Fruit fly (Drosophila melanogaster) whole organism, embryonic: ENCODE measurements around the gene woc.

ENCODE experiments used
- CG10321 ChIP-seq: fragments of 200-800 bp; sonication (Bioruptor generic); IDR thresholded peaks from 2 replicates; pipeline ENCODE4 v1.3.6; 2022; ENCODE audit warnings: missing biosample characterization, missing genetic modification characterization
- CG11695 ChIP-seq: fragments of 200-800 bp; sonication (Bioruptor generic); IDR thresholded peaks from 3 replicates; pipeline ENCODE4 v1.3.6; 2022; ENCODE audit warnings: missing biosample characterization, missing genetic modification characterization
- CG11696 ChIP-seq: fragments of 200-800 bp; sonication (Bioruptor generic); IDR thresholded peaks from 2 replicates; pipeline ENCODE4 v1.3.6; 2022; ENCODE audit warnings: missing biosample characterization, missing genetic modification characterization
- CG12391 ChIP-seq: fragments of 200-800 bp; sonication (Bioruptor generic); optimal IDR thresholded peaks from 3 replicates; lab custom pipeline; 2018; ENCODE audit warnings: missing biosample characterization, mild to moderate bottlenecking, missing genetic modification characterization, moderate library complexity
- CG13424 ChIP-seq: fragments of 200-800 bp; sonication (Bioruptor generic); optimal IDR thresholded peaks from 2 replicates; lab custom pipeline; 2019; ENCODE audit warnings: missing biosample characterization, mild to moderate bottlenecking, missing genetic modification characterization, moderate library complexity
- CG15601 ChIP-seq: fragments of 200-800 bp; sonication (Bioruptor generic); optimal IDR thresholded peaks from 3 replicates; lab custom pipeline; 2019; ENCODE audit warnings: missing biosample characterization, mild to moderate bottlenecking, missing genetic modification characterization, moderate library complexity
- CG16779 ChIP-seq: fragments of 200-800 bp; sonication (Bioruptor generic); IDR thresholded peaks from 2 replicates; pipeline ENCODE4 v1.3.6; 2022; ENCODE audit warnings: missing biosample characterization, missing genetic modification characterization
- CG16815 ChIP-seq: fragments of 200-800 bp; sonication (Bioruptor generic); optimal IDR thresholded peaks from 3 replicates; lab custom pipeline; 2017; ENCODE audit warnings: missing biosample characterization, mild to moderate bottlenecking, missing genetic modification characterization
- CG17328 ChIP-seq: fragments of 200-800 bp; sonication (Bioruptor generic); IDR thresholded peaks from 2 replicates; pipeline ENCODE4 v1.3.6; 2022; ENCODE audit warnings: missing biosample characterization, missing genetic modification characterization
- CG2889 ChIP-seq: fragments of 200-800 bp; sonication (Bioruptor generic); IDR thresholded peaks from 3 replicates; pipeline ENCODE4 v1.3.6; 2022; ENCODE audit warnings: missing biosample characterization, missing genetic modification characterization
- CG31388 ChIP-seq: fragments of 200-800 bp; sonication (Bioruptor generic); optimal IDR thresholded peaks from 2 replicates; lab custom pipeline; 2016; ENCODE audit warnings: missing biosample characterization, missing genetic modification characterization
- CG33557 ChIP-seq: fragments of 200-800 bp; sonication (Bioruptor generic); optimal IDR thresholded peaks from 2 replicates; lab custom pipeline; 2019; ENCODE audit warnings: missing biosample characterization, mild to moderate bottlenecking, missing genetic modification characterization, moderate library complexity
- CG34376 ChIP-seq: fragments of 200-800 bp; sonication (Bioruptor generic); optimal IDR thresholded peaks from 2 replicates; lab custom pipeline; 2018; ENCODE audit warnings: missing biosample characterization, mild to moderate bottlenecking, missing genetic modification characterization
- CG7745 ChIP-seq: fragments of 200-800 bp; sonication (Bioruptor generic); optimal IDR thresholded peaks from 2 replicates; lab custom pipeline; 2018; ENCODE audit warnings: missing biosample characterization, mild to moderate bottlenecking, missing genetic modification characterization, moderate library complexity
- CG7928 ChIP-seq: fragments of 200-800 bp; sonication (Bioruptor generic); optimal IDR thresholded peaks from 2 replicates; lab custom pipeline; 2017; ENCODE audit warnings: missing biosample characterization, mild to moderate bottlenecking, missing genetic modification characterization
- CG8290 ChIP-seq, 3 experiments: fragments of 200-800 bp; sonication (Bioruptor generic); optimal IDR thresholded peaks; 2 replicates each; lab custom pipeline; 2016 to 2019; ENCODE audit warnings: missing biosample characterization in 3 of 3, missing genetic modification characterization in 3 of 3, mild to moderate bottlenecking in 2 of 3, moderate library complexity in 1 of 3
- CG9727 ChIP-seq: fragments of 200-800 bp; sonication (Bioruptor generic); optimal IDR thresholded peaks from 3 replicates; lab custom pipeline; 2017; ENCODE audit warnings: missing biosample characterization, mild to moderate bottlenecking, missing genetic modification characterization
- D19A ChIP-seq: fragments of 200-800 bp; optimal IDR thresholded peaks from 3 replicates; lab custom pipeline; 2019; ENCODE audit warnings: missing biosample characterization, mild to moderate bottlenecking, missing genetic modification characterization, moderate library complexity
- D19B ChIP-seq: fragments of 200-800 bp; sonication (Bioruptor generic); optimal IDR thresholded peaks from 2 replicates; lab custom pipeline; 2017; ENCODE audit warnings: missing biosample characterization, mild to moderate bottlenecking, missing genetic modification characterization
- Doc2 ChIP-seq: fragments of 200-800 bp; sonication (Bioruptor generic); IDR thresholded peaks from 2 replicates; pipeline ENCODE4 v1.3.6; 2022; ENCODE audit warnings: missing biosample characterization, missing genetic modification characterization
- E2f1 ChIP-seq: fragments of 200-800 bp; sonication (Bioruptor generic); IDR thresholded peaks from 2 replicates; pipeline ENCODE4 v1.3.6; 2022; ENCODE audit warnings: missing biosample characterization, missing genetic modification characterization
- HLH4C ChIP-seq: fragments of 200-800 bp; sonication (Bioruptor generic); IDR thresholded peaks from 3 replicates; pipeline ENCODE4 v1.3.6; 2022; ENCODE audit warnings: missing biosample characterization, missing genetic modification characterization; ENCODE audit not compliant: partially characterized antibody
- Hey ChIP-seq: fragments of 200-800 bp; sonication (Bioruptor generic); optimal IDR thresholded peaks from 3 replicates; lab custom pipeline; 2018; ENCODE audit warnings: missing biosample characterization, mild to moderate bottlenecking, missing genetic modification characterization
- Six4 ChIP-seq: fragments of 200-800 bp; sonication (Bioruptor generic); optimal IDR thresholded peaks from 2 replicates; lab custom pipeline; 2016; ENCODE audit warnings: missing biosample characterization, missing genetic modification characterization
- TFAM ChIP-seq: fragments of 200-800 bp; sonication (Bioruptor generic); optimal IDR thresholded peaks from 2 replicates; lab custom pipeline; 2017; ENCODE audit warnings: missing biosample characterization, missing genetic modification characterization, inconsistent platforms
- Vsx1 ChIP-seq: fragments of 200-800 bp; sonication (Bioruptor generic); optimal IDR thresholded peaks from 2 replicates; lab custom pipeline; 2017; ENCODE audit warnings: missing biosample characterization, mild to moderate bottlenecking, missing genetic modification characterization, missing genetic modification reagents
- Xrp1 ChIP-seq: fragments of 200-800 bp; sonication (Bioruptor generic); IDR thresholded peaks from 2 replicates; pipeline ENCODE4 v1.3.6; 2022; ENCODE audit warnings: missing biosample characterization, missing genetic modification characterization
- amos ChIP-seq: fragments of 200-800 bp; sonication (Bioruptor generic); IDR thresholded peaks from 2 replicates; pipeline ENCODE4 v1.3.6; 2022; ENCODE audit warnings: missing biosample characterization, missing genetic modification characterization; ENCODE audit not compliant: partially characterized antibody
- bab2 ChIP-seq: fragments of 200-800 bp; sonication (Bioruptor generic); optimal IDR thresholded peaks from 2 replicates; lab custom pipeline; 2016; ENCODE audit warnings: missing biosample characterization, missing genetic modification characterization
- caup ChIP-seq: fragments of 200-800 bp; sonication (Bioruptor generic); optimal IDR thresholded peaks from 3 replicates; lab custom pipeline; 2017; ENCODE audit warnings: missing biosample characterization, mild to moderate bottlenecking, missing genetic modification characterization, moderate library complexity; ENCODE audit not compliant: severe bottlenecking
- ci ChIP-seq: fragments of 200-800 bp; sonication (Bioruptor generic); IDR thresholded peaks from 3 replicates; pipeline ENCODE4 v1.3.6; 2022; ENCODE audit warnings: missing biosample characterization, missing genetic modification characterization
- dan ChIP-seq: fragments of 200-800 bp; sonication (Bioruptor generic); IDR thresholded peaks from 2 replicates; pipeline ENCODE4 v1.3.6; 2022; ENCODE audit warnings: missing biosample characterization, missing genetic modification characterization
- emc ChIP-seq: fragments of 200-800 bp; sonication (Bioruptor generic); optimal IDR thresholded peaks from 2 replicates; lab custom pipeline; 2016; ENCODE audit warnings: missing biosample characterization, missing genetic modification characterization
- h ChIP-seq: fragments of >200 bp; optimal IDR thresholded peaks from 2 replicates; lab custom pipeline; 2017
- hkb ChIP-seq, 2 experiments: fragments of 200-800 bp in 1 of 2; fragments of >200 bp in 1 of 2; sonication (Bioruptor generic) in 1 of 2; IDR thresholded peaks in 1 of 2; optimal IDR thresholded peaks in 1 of 2; 2 replicates each; pipeline versions ENCODE4 v1.3.6 to Lab custom; 2017 to 2022; ENCODE audit warnings: missing biosample characterization in 1 of 2, missing genetic modification characterization in 1 of 2
- knrl ChIP-seq: fragments of 200-800 bp; sonication (Bioruptor generic); IDR thresholded peaks from 3 replicates; pipeline ENCODE4 v1.3.6; 2022; ENCODE audit warnings: missing biosample characterization, missing genetic modification characterization; ENCODE audit not compliant: partially characterized antibody
- luna ChIP-seq: fragments of 200-800 bp; sonication (Bioruptor generic); optimal IDR thresholded peaks from 2 replicates; lab custom pipeline; 2016; ENCODE audit warnings: missing biosample characterization, missing genetic modification characterization
- mld ChIP-seq: fragments of 200-800 bp; sonication (Bioruptor generic); IDR thresholded peaks from 3 replicates; pipeline ENCODE4 v1.3.6; 2022; ENCODE audit warnings: missing biosample characterization, missing genetic modification characterization; ENCODE audit not compliant: partially characterized antibody
- nau ChIP-seq: fragments of 200-800 bp; sonication (Bioruptor generic); optimal IDR thresholded peaks from 3 replicates; lab custom pipeline; 2017; ENCODE audit warnings: missing biosample characterization, mild to moderate bottlenecking, missing genetic modification characterization, missing genetic modification reagents
- odd ChIP-seq: fragments of 200-800 bp; sonication (Bioruptor generic); optimal IDR thresholded peaks from 2 replicates; lab custom pipeline; 2017; ENCODE audit warnings: missing biosample characterization, mild to moderate bottlenecking, missing genetic modification characterization
- row ChIP-seq: fragments of 200-800 bp; sonication (Bioruptor generic); IDR thresholded peaks from 3 replicates; pipeline ENCODE4 v1.3.6; 2022; ENCODE audit warnings: missing biosample characterization, missing genetic modification characterization
- sens ChIP-seq: fragments of 200-800 bp; sonication (Bioruptor generic); peaks from one replicate; lab custom pipeline; 2016; ENCODE audit warnings: missing biosample characterization, missing genetic modification characterization
- slou ChIP-seq: fragments of 200-800 bp; sonication (Bioruptor generic); optimal IDR thresholded peaks from 3 replicates; lab custom pipeline; 2016; ENCODE audit warnings: missing biosample characterization, missing genetic modification characterization
- vfl ChIP-seq: fragments of 200-800 bp; sonication (Bioruptor generic); optimal IDR thresholded peaks from 2 replicates; lab custom pipeline; 2016; ENCODE audit warnings: missing biosample characterization, missing genetic modification characterization
- zen ChIP-seq: fragments of 200-800 bp; sonication (Bioruptor generic); optimal IDR thresholded peaks from 3 replicates; lab custom pipeline; 2018; ENCODE audit warnings: missing biosample characterization, mild to moderate bottlenecking, missing genetic modification characterization, moderate library complexity

The woc gene

DNA sequence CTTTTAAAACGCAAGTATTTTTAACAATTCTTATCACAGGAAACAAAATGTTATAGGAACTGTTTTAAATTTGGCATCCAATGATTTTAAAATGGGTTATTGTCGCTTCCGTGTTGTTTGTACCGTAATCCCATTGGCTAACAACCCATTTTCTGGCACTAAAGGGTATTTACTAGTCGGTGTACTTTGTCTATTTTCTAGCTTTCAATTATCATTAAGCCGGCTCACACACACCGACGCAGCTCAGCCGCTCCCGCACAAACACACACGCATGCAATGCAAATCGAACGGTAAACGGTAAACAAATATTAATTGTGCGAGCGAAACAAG lies 19.5 kb downstream of the woc start:
- TF ChIP-seq Hey (tag; lab: Kevin White, UChicago) (no peak), CG17328 (GFP tag; lab: Robert Waterston, UW) (peak; percentile 42; the same call in 1 of the 2 replicates), odd (no peak), Xrp1 (peak; percentile 35; the same call in 1 of the 2 replicates), sens (GFP tag; lab: Kevin White, UChicago) (peak; percentile 82), row (GFP tag; lab: Robert Waterston, UW) (peak; percentile 26; the same call in 2 of the 3 replicates), nau (GFP tag; lab: Kevin White, UChicago) (no peak), CG11696 (GFP tag; lab: Robert Waterston, UW) (0 out of 2 replicates have a peak, but pooled peaks have one; percentile 8), D19A (tag; lab: Kevin White, UChicago) (peak; percentile 97), ci (GFP tag; lab: Robert Waterston, UW) (0 out of 3 replicates have a peak, but pooled peaks have one; percentile 16), hkb (optimal IDR thresholded peaks at IDR 0.05; lab: Kevin White, UChicago) (no peak), hkb (GFP tag; IDR thresholded peaks at IDR 0.05; lab: Robert Waterston, UW) (0 out of 2 replicates have a peak, but pooled peaks have one; percentile 18), D19B (peak; percentile 16), CG34376 (GFP tag; lab: Kevin White, UChicago) (no peak), CG15601 (tag; lab: Kevin White, UChicago) (peak; percentile 9), CG9727 (GFP tag; lab: Kevin White, UChicago) (no peak)

DNA sequence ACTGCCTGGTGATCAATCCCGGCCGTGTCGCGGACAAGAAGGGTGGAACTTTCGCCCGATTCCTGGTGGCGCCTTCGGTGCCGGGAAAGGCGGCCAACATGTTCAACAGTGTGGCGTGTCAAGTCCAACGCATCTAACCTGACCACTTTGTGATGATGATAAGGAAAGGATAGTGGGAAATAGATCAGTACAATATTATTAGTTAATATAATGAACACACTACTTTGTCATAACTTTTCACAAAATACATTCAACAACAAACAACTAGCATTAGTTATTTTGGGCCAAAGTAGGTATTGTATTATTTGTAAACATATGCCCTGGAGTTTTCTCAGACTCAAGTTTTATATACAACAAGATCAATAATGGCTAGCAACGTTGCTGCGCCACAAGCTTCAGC lies 22.9 kb downstream of the woc start, which contains the start of gene CG17991:
Gene CG17991, plus strand, starts transcription at position 301 of the 400 bp plus-strand sequence.
- no peak for TF ChIP-seq luna (GFP tag; lab: Kevin White, UChicago)

DNA sequence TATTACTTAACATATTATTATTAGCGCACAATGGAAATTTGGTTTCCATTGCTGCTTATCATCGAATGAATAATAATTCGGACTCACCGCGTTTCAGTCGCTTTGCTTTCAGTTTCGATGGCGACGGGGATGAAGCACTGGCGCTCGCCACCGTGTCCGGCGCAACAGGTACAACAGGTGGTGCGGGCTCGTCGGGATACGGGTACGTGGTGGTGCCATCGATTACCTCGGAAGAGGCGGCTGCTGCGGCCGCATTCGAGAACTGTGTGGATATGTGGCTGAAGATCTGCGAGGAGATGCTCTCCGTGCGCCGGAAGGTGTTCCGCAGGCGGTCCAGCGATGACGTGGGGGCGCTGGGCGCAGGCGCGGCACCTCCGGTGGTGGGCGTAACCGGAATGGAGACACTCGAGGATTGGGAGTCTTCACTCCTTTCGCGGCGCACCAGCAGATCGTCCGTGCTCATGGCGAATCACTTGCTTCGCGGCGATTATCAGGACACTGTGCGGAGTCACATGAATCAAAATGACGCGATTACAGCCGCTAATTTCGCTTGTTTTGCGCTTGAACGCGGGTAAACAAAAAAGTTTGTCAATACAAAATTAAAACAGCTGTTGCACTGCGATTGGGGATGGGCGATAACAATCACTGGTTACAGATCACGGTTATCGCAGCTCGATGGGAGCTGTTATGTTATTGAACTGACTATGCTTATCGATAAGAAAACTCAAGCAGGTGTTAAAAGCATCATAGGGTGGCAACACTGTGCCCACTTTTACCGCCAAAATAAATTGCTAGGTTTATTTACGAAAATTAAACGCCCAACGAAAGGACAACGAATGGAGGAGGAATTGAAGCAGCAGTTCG lies 25.2 kb downstream of the woc start, which contains the start of the genes CG31064 and PolA2:
Gene CG31064, minus strand, starts transcription at position 648 of the 864 bp plus-strand sequence.
Gene PolA2, plus strand, starts transcription at position 726 of the 864 bp plus-strand sequence.
- TF ChIP-seq h (lab: Kevin White, UChicago), result no peak
- no peak for TF ChIP-seq Six4 (GFP tag; lab: Kevin White, UChicago)
- peak; percentile 28 for TF ChIP-seq zen (tag; lab: Kevin White, UChicago)
- TF ChIP-seq CG12391, result peak; percentile 3
- no peak for TF ChIP-seq CG16779
- TF ChIP-seq CG10321 (GFP tag; lab: Robert Waterston, UW), result no peak
- peak; percentile 74; the same call in 1 of the 3 replicates for TF ChIP-seq mld (GFP tag; lab: Robert Waterston, UW)
- TF ChIP-seq knrl (GFP tag; lab: Robert Waterston, UW), result peak; percentile 58; the same call in 2 of the 3 replicates
- TF ChIP-seq CG8290 (GFP tag; optimal IDR thresholded peaks at IDR 0.05; lab: Kevin White, UChicago), result no peak
- TF ChIP-seq CG8290 (tag; optimal IDR thresholded peaks at IDR 0.05; lab: Kevin White, UChicago), result no peak
- no peak for TF ChIP-seq CG7928
- TF ChIP-seq amos (GFP tag; lab: Robert Waterston, UW), result peak; percentile 81
- no peak for TF ChIP-seq CG31388 (GFP tag; lab: Kevin White, UChicago)
- no peak for TF ChIP-seq CG16815 (GFP tag; lab: Kevin White, UChicago)
- TF ChIP-seq CG2889 (GFP tag; lab: Robert Waterston, UW), result no peak
- peak; percentile 91 for TF ChIP-seq HLH4C (GFP tag; lab: Robert Waterston, UW)
- TF ChIP-seq CG13424 (tag; lab: Kevin White, UChicago), result peak; percentile 6
- TF ChIP-seq CG7745, result no peak
- TF ChIP-seq TFAM (GFP tag; lab: Kevin White, UChicago), result no peak
- TF ChIP-seq dan (GFP tag; lab: Robert Waterston, UW), result no peak
- peak; percentile 13 for TF ChIP-seq vfl
- TF ChIP-seq E2f1 (GFP tag; lab: Robert Waterston, UW), result peak; percentile 67; the same call in 1 of the 2 replicates
- TF ChIP-seq Doc2 (GFP tag; lab: Robert Waterston, UW), result no peak
- no peak for TF ChIP-seq bab2 (GFP tag; lab: Kevin White, UChicago)
- TF ChIP-seq emc (GFP tag; lab: Kevin White, UChicago), result no peak
- 0 out of 3 replicates have a peak, but pooled peaks have one; percentile 26 for TF ChIP-seq CG11695
- peak; percentile 2 for TF ChIP-seq caup (GFP tag; lab: Kevin White, UChicago)
- no peak for TF ChIP-seq Vsx1 (GFP tag; lab: Kevin White, UChicago)
- no peak for TF ChIP-seq slou (GFP tag; lab: Kevin White, UChicago)
- TF ChIP-seq CG33557 (GFP tag; lab: Kevin White, UChicago), result no peak
